Fruit fly (Drosophila melanogaster) whole organism, pupa: ENCODE results near the gene CG15283.
A peak's percentile ranks its signal among the peaks of the same experiment; 100 is the strongest.

Experiments used
- CG10348 ChIP-seq: fragments of 200-800 bp; sonication (Bioruptor generic); IDR thresholded peaks from 2 replicates; pipeline ENCODE4 v1.3.6; 2022; ENCODE audit warnings: missing biosample characterization, missing genetic modification characterization
- CG12605 ChIP-seq: fragments of 200-800 bp; sonication (Bioruptor generic); IDR thresholded peaks from 2 replicates; pipeline ENCODE4 v1.3.6; 2022; ENCODE audit warnings: missing biosample characterization, missing genetic modification characterization
- CG13204 ChIP-seq: fragments of 200-800 bp; sonication (Bioruptor generic); optimal IDR thresholded peaks from 2 replicates; lab custom pipeline; 2018; ENCODE audit warnings: missing biosample characterization, mild to moderate bottlenecking, missing genetic modification characterization, moderate library complexity
- CG14655 ChIP-seq: fragments of 200-800 bp; sonication (Bioruptor generic); optimal IDR thresholded peaks from 3 replicates; lab custom pipeline; 2017; ENCODE audit warnings: mild to moderate bottlenecking, missing biosample characterization, missing genetic modification reagents, missing genetic modification characterization
- CG15710 ChIP-seq: fragments of 200-800 bp; sonication (Bioruptor generic); optimal IDR thresholded peaks from 2 replicates; lab custom pipeline; 2018; ENCODE audit warnings: missing biosample characterization, mild to moderate bottlenecking, missing genetic modification characterization, moderate library complexity
- CG17806 ChIP-seq: fragments of 200-800 bp; sonication (Bioruptor generic); optimal IDR thresholded peaks from 2 replicates; lab custom pipeline; 2018; ENCODE audit warnings: missing biosample characterization, mild to moderate bottlenecking, missing genetic modification characterization, moderate library complexity
- CG32121 ChIP-seq: fragments of 200-800 bp; sonication (Bioruptor generic); IDR thresholded peaks from 2 replicates; pipeline ENCODE4 v1.3.6; 2022; ENCODE audit warnings: missing biosample characterization, missing genetic modification characterization
- CG34367 ChIP-seq: fragments of 200-800 bp; sonication (Bioruptor generic); optimal IDR thresholded peaks from 2 replicates; lab custom pipeline; 2018; ENCODE audit warnings: missing biosample characterization, mild to moderate bottlenecking, missing genetic modification characterization
- CG4496 ChIP-seq: fragments of 200-800 bp; sonication (Bioruptor generic); IDR thresholded peaks from 3 replicates; pipeline ENCODE4 v1.3.6; 2022; ENCODE audit warnings: missing biosample characterization, missing genetic modification characterization
- CG8159 ChIP-seq: fragments of 200-800 bp; sonication (Bioruptor generic); optimal IDR thresholded peaks from 3 replicates; lab custom pipeline; 2018; ENCODE audit warnings: missing biosample characterization, mild to moderate bottlenecking, missing genetic modification characterization, moderate library complexity
- CG8301 ChIP-seq: fragments of 200-800 bp; sonication (Bioruptor generic); optimal IDR thresholded peaks from 2 replicates; lab custom pipeline; 2018; ENCODE audit warnings: missing biosample characterization, mild to moderate bottlenecking, missing genetic modification characterization
- CG9948 ChIP-seq: fragments of 200-800 bp; sonication (Bioruptor generic); optimal IDR thresholded peaks from 2 replicates; lab custom pipeline; 2018; ENCODE audit warnings: missing biosample characterization, mild to moderate bottlenecking, missing genetic modification characterization, moderate library complexity
- D1 ChIP-seq: fragments of 200-800 bp; sonication (Bioruptor generic); optimal IDR thresholded peaks from 2 replicates; lab custom pipeline; 2018; ENCODE audit warnings: missing biosample characterization, mild to moderate bottlenecking, missing genetic modification characterization, moderate library complexity
- EcR ChIP-seq: fragments of 200-800 bp; sonication (Bioruptor generic); optimal IDR thresholded peaks from 3 replicates; lab custom pipeline; 2019; ENCODE audit warnings: missing biosample characterization, missing genetic modification characterization, mild to moderate bottlenecking, moderate library complexity, missing genetic modification reagents
- Ets98B ChIP-seq: fragments of 200-800 bp; sonication (Bioruptor generic); IDR thresholded peaks from 2 replicates; pipeline ENCODE4 v1.3.6; 2022; ENCODE audit warnings: missing biosample characterization, missing genetic modification characterization
- Pif1A ChIP-seq: fragments of 200-800 bp; sonication (Bioruptor generic); optimal IDR thresholded peaks from 3 replicates; lab custom pipeline; 2016; ENCODE audit warnings: missing biosample characterization, missing genetic modification characterization
- Pif1B ChIP-seq: fragments of 200-800 bp; sonication (Bioruptor generic); optimal IDR thresholded peaks from 3 replicates; lab custom pipeline; 2016; ENCODE audit warnings: missing biosample characterization, missing genetic modification characterization
- Snoo ChIP-seq: fragments of 200-800 bp; sonication (Bioruptor generic); optimal IDR thresholded peaks from 3 replicates; lab custom pipeline; 2017; ENCODE audit warnings: missing biosample characterization, mild to moderate bottlenecking, missing genetic modification characterization, inconsistent platforms
- fd96Ca ChIP-seq: fragments of 200-800 bp; sonication (Bioruptor generic); IDR thresholded peaks from 3 replicates; pipeline ENCODE4 v1.3.6; 2022; ENCODE audit warnings: missing biosample characterization, missing genetic modification characterization
- gl ChIP-seq: fragments of 200-800 bp; sonication (Bioruptor generic); optimal IDR thresholded peaks from 2 replicates; lab custom pipeline; 2018; ENCODE audit warnings: missing biosample characterization, mild to moderate bottlenecking, missing genetic modification characterization
- rn ChIP-seq: fragments of 200-800 bp; sonication (Bioruptor generic); IDR thresholded peaks from 2 replicates; pipeline ENCODE4 v1.3.6; 2022; ENCODE audit warnings: missing biosample characterization, missing genetic modification characterization

Gene CG15283

DNA sequence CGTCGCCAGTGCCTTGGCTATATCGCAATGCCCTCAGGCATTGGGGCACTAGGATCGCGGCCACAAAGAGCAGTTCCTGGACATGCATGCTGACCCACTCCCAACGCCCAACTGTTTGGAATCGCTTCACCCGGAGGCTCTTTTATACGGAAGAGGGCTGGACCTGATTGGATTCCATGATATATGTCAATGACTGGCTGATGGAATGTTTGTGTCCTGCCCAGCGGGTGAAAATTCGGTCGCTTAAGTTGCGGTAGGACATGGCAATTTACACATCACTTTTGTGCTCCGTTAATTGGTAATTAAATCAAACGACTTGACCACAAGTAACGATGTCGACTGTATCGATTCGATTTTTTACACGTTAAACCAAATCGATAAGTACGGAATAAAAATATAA is 33.5 kb downstream of the CG15283 start, which contains the start of gene Pburs:
TSS of gene Pburs (minus strand) at position 101 of the 400 bp plus-strand sequence.
- TF ChIP-seq rn (GFP tag; lab: Robert Waterston, UW) (no peak), gl (tag; lab: Kevin White, UChicago) (no peak), CG8301 (no peak), Snoo (tag; lab: Kevin White, UChicago) (no peak)

DNA sequence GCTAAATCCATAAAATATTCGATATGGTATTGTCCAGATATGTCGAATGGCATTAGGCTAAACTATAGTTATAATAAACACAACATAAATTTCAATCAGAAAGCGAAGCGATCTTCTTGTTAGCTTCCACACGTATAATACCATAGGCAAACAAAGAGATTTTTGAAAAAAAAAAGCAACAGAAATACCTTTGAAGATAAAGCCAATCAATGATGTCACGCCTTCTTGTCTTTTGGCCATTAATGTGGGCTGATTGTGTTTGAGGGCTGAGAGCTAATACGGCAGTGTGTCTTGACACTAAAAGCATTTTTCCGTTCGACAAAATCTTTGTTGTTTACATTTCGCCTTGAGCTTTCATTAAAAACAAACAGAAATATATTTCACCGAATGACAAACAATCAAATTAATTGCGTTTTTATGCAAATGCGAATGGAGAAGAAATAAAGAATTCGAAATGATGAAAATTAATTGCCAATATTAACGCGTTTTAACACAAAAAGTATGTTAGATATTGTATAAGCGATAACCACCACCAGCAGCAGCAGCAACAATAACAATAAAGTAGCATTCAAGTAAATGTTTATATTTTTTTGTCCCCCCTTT is 36.3 kb downstream of the CG15283 start:
- no peak for TF ChIP-seq CG4496 (GFP tag; lab: Robert Waterston, UW)
- no peak for TF ChIP-seq EcR (GFP tag; lab: Kevin White, UChicago)
- no peak for TF ChIP-seq CG10348 (GFP tag; lab: Robert Waterston, UW)
- no peak for TF ChIP-seq CG9948 (tag; lab: Kevin White, UChicago)
- TF ChIP-seq, all 21 proteins: peak for 0

dm6 chr2L:14413408-14413807 is 37.3 kb downstream of the CG15283 start:
- peak; percentile 44 for TF ChIP-seq CG15710 (tag; lab: Kevin White, UChicago)
- no peak for TF ChIP-seq D1 (tag; lab: Kevin White, UChicago)
- no peak for TF ChIP-seq CG13204 (GFP tag; lab: Kevin White, UChicago)
- TF ChIP-seq CG8159 (tag; lab: Kevin White, UChicago), result peak; percentile 58
- no peak for TF ChIP-seq gl (tag; lab: Kevin White, UChicago)
- TF ChIP-seq CG4496 (GFP tag; lab: Robert Waterston, UW), result no peak
- TF ChIP-seq CG9948 (tag; lab: Kevin White, UChicago), result peak; percentile 51
- no peak for TF ChIP-seq Snoo (tag; lab: Kevin White, UChicago)
- peak; percentile 78 for TF ChIP-seq CG14655 (GFP tag; lab: Kevin White, UChicago)
- TF ChIP-seq rn (GFP tag; lab: Robert Waterston, UW), result no peak
- TF ChIP-seq EcR (GFP tag; lab: Kevin White, UChicago), result no peak
- peak; percentile 14 for TF ChIP-seq CG17806 (tag; lab: Kevin White, UChicago)
- peak; percentile 53 for TF ChIP-seq CG8301
- TF ChIP-seq Pif1B, result no peak
- TF ChIP-seq CG34367 (tag; lab: Kevin White, UChicago), result peak; percentile 6
- TF ChIP-seq Pif1A (GFP tag; lab: Kevin White, UChicago), result no peak
- TF ChIP-seq fd96Ca (GFP tag; lab: Robert Waterston, UW), result no peak
- TF ChIP-seq CG12605 (GFP tag; lab: Robert Waterston, UW), result no peak
- TF ChIP-seq Ets98B (GFP tag; lab: Robert Waterston, UW), result no peak
- TF ChIP-seq CG10348 (GFP tag; lab: Robert Waterston, UW), result no peak
- TF ChIP-seq CG32121 (GFP tag; lab: Robert Waterston, UW), result no peak

- TF ChIP-seq fd96Ca (GFP tag; lab: Robert Waterston, UW) (no peak), Snoo (tag; lab: Kevin White, UChicago) (no peak), rn (GFP tag; lab: Robert Waterston, UW) (no peak), EcR (GFP tag; lab: Kevin White, UChicago) (no peak), CG8159 (tag; lab: Kevin White, UChicago) (no peak), CG9948 (tag; lab: Kevin White, UChicago) (no peak), CG14655 (GFP tag; lab: Kevin White, UChicago) (no peak), CG10348 (GFP tag; lab: Robert Waterston, UW) (no peak), Ets98B (GFP tag; lab: Robert Waterston, UW) (no peak), CG15710 (tag; lab: Kevin White, UChicago) (no peak), CG17806 (tag; lab: Kevin White, UChicago) (no peak), CG4496 (GFP tag; lab: Robert Waterston, UW) (no peak), Pif1B (no peak), gl (tag; lab: Kevin White, UChicago) (no peak), CG32121 (GFP tag; lab: Robert Waterston, UW) (no peak), D1 (tag; lab: Kevin White, UChicago) (no peak), Pif1A (GFP tag; lab: Kevin White, UChicago) (no peak), CG8301 (no peak), CG13204 (GFP tag; lab: Kevin White, UChicago) (no peak), CG34367 (tag; lab: Kevin White, UChicago) (no peak)
These were observed 39.6 kb downstream of the CG15283 start for dm6 chr2L:14411102-14411501.

dm6 chr2L:14410331-14410730 is 40.4 kb downstream of the CG15283 start:
- TF ChIP-seq Pif1B (no peak), Pif1A (GFP tag; lab: Kevin White, UChicago) (no peak), CG12605 (GFP tag; lab: Robert Waterston, UW) (no peak), CG34367 (tag; lab: Kevin White, UChicago) (no peak), gl (tag; lab: Kevin White, UChicago) (no peak), Snoo (tag; lab: Kevin White, UChicago) (no peak), CG13204 (GFP tag; lab: Kevin White, UChicago) (peak; percentile 10), rn (GFP tag; lab: Robert Waterston, UW) (no peak), EcR (GFP tag; lab: Kevin White, UChicago) (no peak), CG17806 (tag; lab: Kevin White, UChicago) (no peak), CG10348 (GFP tag; lab: Robert Waterston, UW) (no peak), CG4496 (GFP tag; lab: Robert Waterston, UW) (peak; percentile 73), CG14655 (GFP tag; lab: Kevin White, UChicago) (no peak), CG32121 (GFP tag; lab: Robert Waterston, UW) (0 out of 2 replicates have a peak, but pooled peaks have one; percentile 21), CG15710 (tag; lab: Kevin White, UChicago) (no peak), fd96Ca (GFP tag; lab: Robert Waterston, UW) (peak; percentile 52; the same call in 2 of the 3 replicates), Ets98B (GFP tag; lab: Robert Waterston, UW) (peak; percentile 37; the same call in 1 of the 2 replicates), CG9948 (tag; lab: Kevin White, UChicago) (no peak), CG8159 (tag; lab: Kevin White, UChicago) (no peak), CG8301 (no peak), D1 (tag; lab: Kevin White, UChicago) (no peak)
